Worm (Caenorhabditis elegans) whole organism, young adult: Measurements from ENCODE around the gene ZK546.5.
"Not testable (repeated sequence)": the region's sequence is repeated elsewhere in the genome, so short reads cannot be mapped to it uniquely, and the experiment has no call there.

ENCODE experiments used
- attf-6 ChIP-seq: fragments of 200-800 bp; sonication (Bioruptor generic); IDR thresholded peaks from 2 replicates; pipeline ENCODE4 v1.3.6; 2022; ENCODE audit warnings: missing genetic modification reagents, missing genetic modification characterization, missing compliant biosample characterization
- efl-1 ChIP-seq: fragments of 150-350 bp; optimal IDR thresholded peaks from 2 replicates; lab custom pipeline; 2014; ENCODE audit warnings: missing biosample characterization, missing genetic modification reagents, missing genetic modification characterization
- lin-54 ChIP-seq: fragments of 200-800 bp; sonication (Bioruptor generic); optimal IDR thresholded peaks from 2 replicates; lab custom pipeline; 2018; ENCODE audit warnings: mild to moderate bottlenecking, missing genetic modification characterization, missing compliant biosample characterization

- TF ChIP-seq attf-6; efl-1 (GFP tag; lab: Kevin White, UChicago); lin-54 (GFP tag; lab: Kevin White, UChicago): not testable (repeated sequence)
Measured at ce11 chrII:4903696-4904095, 31.9 kb upstream of the ZK546.5 start, which contains the start of gene sgt-1.
